Fruit fly (Drosophila melanogaster): ENCODE data around the gene CG32655.

- TF ChIP-seq achi (GFP tag; optimal IDR thresholded peaks at IDR 0.05) (peak; percentile 69), Gug (GFP tag; IDR thresholded peaks at IDR 0.05) (no peak), CG11294 (GFP tag; IDR thresholded peaks at IDR 0.05) (no peak), salr (GFP tag; optimal IDR thresholded peaks at IDR 0.05) (peak in 1 of 2 experiments; percentile 37), CG11762 (GFP tag; optimal IDR thresholded peaks at IDR 0.05; ENCODE audit: insufficient read depth) (peak; percentile 12), Hr39 (GFP tag; optimal IDR thresholded peaks at IDR 0.05) (no peak), Lpt (GFP tag; optimal IDR thresholded peaks at IDR 0.05) (peak; percentile 27)
Observed at dm6 chrX:12222890-12223345, 12.8 kb downstream of the CG32655 start.

All from whole organism, prepupa.